Worm (Caenorhabditis elegans) whole organism, L4 larva: ENCODE results near the gene str-261.

Experiments
- ama-1 ChIP-seq: fragments of 150-350 bp; optimal IDR thresholded peaks from 2 replicates; lab custom pipeline; 2014; ENCODE audit warnings: inconsistent platforms, mixed read lengths
- ceh-82 ChIP-seq: sonication (generic microtip); optimal IDR thresholded peaks from 2 replicates; lab custom pipeline; 2017; ENCODE audit warnings: missing biosample characterization, missing genetic modification characterization
- dmd-9 ChIP-seq: fragments of 200-800 bp; sonication (Bioruptor generic); IDR thresholded peaks from 2 replicates; pipeline ENCODE4 v1.3.6; 2022; ENCODE audit warnings: missing genetic modification reagents, missing genetic modification characterization, missing compliant biosample characterization
- lin-1 ChIP-seq: fragments of 200-800 bp; sonication (Bioruptor generic); IDR thresholded peaks from 2 replicates; pipeline ENCODE4 v1.3.6; 2022; ENCODE audit warnings: missing genetic modification reagents, missing genetic modification characterization, missing compliant biosample characterization
- lsy-2 ChIP-seq, 2 experiments: fragments of 150-350 bp in 1 of 2; sonication (generic microtip) in 1 of 2; optimal IDR thresholded peaks; 2 replicates each; lab custom pipeline; 2014 to 2017; ENCODE audit warnings: missing biosample characterization in 2 of 2, missing genetic modification characterization in 2 of 2
- nhr-237 ChIP-seq: sonication (generic microtip); optimal IDR thresholded peaks from 2 replicates; lab custom pipeline; 2017; ENCODE audit warnings: missing biosample characterization, missing genetic modification characterization
- nhr-25 ChIP-seq: sonication (generic microtip); optimal IDR thresholded peaks from 2 replicates; lab custom pipeline; 2017; ENCODE audit warnings: missing genetic modification characterization, mild to moderate bottlenecking, missing compliant biosample characterization, antibody characterized with exemption, moderate library complexity, borderline replicate concordance; ENCODE audit not compliant: insufficient read depth
- nhr-77 ChIP-seq: fragments of 150-350 bp; optimal IDR thresholded peaks from 2 replicates; lab custom pipeline; 2014; ENCODE audit warnings: missing biosample characterization, missing genetic modification characterization
- snpc-4 ChIP-seq: fragments of 150-350 bp; optimal IDR thresholded peaks from 2 replicates; lab custom pipeline; 2014; ENCODE audit warnings: missing biosample characterization, missing genetic modification characterization
- ztf-11 ChIP-seq: fragments of 150-350 bp; optimal IDR thresholded peaks from 2 replicates; lab custom pipeline; 2014; ENCODE audit warnings: missing biosample characterization, missing genetic modification characterization

ce11 chrIII:11076743-11077142 lies 2.4 kb downstream of the str-261 start:
- TF ChIP-seq dmd-9 (GFP tag; lab: Robert Waterston, UW) = no peak
- TF ChIP-seq ceh-82 (tag; lab: Kevin White, UChicago) = no peak
- no peak for TF ChIP-seq nhr-25 (tag; lab: Kevin White, UChicago)
- TF ChIP-seq ztf-11 (tag; lab: Kevin White, UChicago) = no peak
- TF ChIP-seq nhr-237 = no peak
- no peak for TF ChIP-seq lin-1 (GFP tag; lab: Robert Waterston, UW)
- no peak for TF ChIP-seq snpc-4 (tag; lab: Kevin White, UChicago)
- TF ChIP-seq ama-1 (lab: Kevin White, UChicago) = no peak
- no peak for TF ChIP-seq nhr-77 (tag; lab: Kevin White, UChicago)
- no peak for TF ChIP-seq lsy-2 (tag; optimal IDR thresholded peaks at IDR 0.05; lab: Kevin White, UChicago)
